Fruit fly (Drosophila melanogaster): ENCODE measurements around the gene CG4306.

CG4306 gene

DNA sequence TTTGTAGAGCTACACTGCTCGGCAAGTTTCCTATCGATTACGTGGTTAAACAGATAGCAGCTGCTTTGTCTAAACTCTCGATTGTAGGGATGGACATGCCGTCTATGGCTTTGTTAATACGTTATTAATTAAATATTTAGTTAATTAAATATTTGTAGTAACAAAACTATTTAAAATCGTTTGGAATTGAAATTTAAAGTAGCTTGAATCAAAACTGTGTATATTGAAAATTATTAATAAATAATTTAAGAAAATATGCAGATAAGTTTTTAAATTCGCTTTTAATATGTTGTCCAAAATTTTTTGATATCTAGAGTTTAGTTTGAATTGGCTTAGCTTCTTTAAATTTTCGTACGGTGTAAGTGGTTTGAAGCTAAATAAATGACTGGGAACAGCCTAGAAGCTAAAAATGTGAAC is 2.0 kb downstream of the CG4306 start, which contains the start of gene CG32196 (continued):
- TF ChIP-seq trem (tag; optimal IDR thresholded peaks at IDR 0.05) (peak; percentile 81), Atf6 (GFP tag; IDR thresholded peaks at IDR 0.05) (no peak; the same call in 1 of the 2 replicates), Dad (GFP tag; optimal IDR thresholded peaks at IDR 0.05) (no peak), ftz-f1 (GFP tag; optimal IDR thresholded peaks at IDR 0.05) (no peak), peb (GFP tag; IDR thresholded peaks at IDR 0.05) (peak; percentile 54; the same call in 1 of the 2 replicates), CG8089 (GFP tag; optimal IDR thresholded peaks at IDR 0.05) (no peak), caup (GFP tag; optimal IDR thresholded peaks at IDR 0.05; ENCODE audit: severe bottlenecking) (peak; percentile 76), CG2120 (GFP tag; optimal IDR thresholded peaks at IDR 0.05) (peak; percentile 74), Med (GFP tag) (no peak), CG3838 (GFP tag; optimal IDR thresholded peaks at IDR 0.05) (no peak), CG2199 (GFP tag; IDR thresholded peaks at IDR 0.05) (peak; percentile 83; the same call in 2 of the 3 replicates), Tbp (GFP tag; optimal IDR thresholded peaks at IDR 0.05) (no peak), pum (GFP tag; optimal IDR thresholded peaks at IDR 0.05) (peak; percentile 20), NfI (GFP tag; optimal IDR thresholded peaks at IDR 0.05) (peak; percentile 73), CG9876 (GFP tag; optimal IDR thresholded peaks at IDR 0.05) (no peak), CG10959 (GFP tag; IDR thresholded peaks at IDR 0.05) (no peak), danr (GFP tag; IDR thresholded peaks at IDR 0.05) (peak; percentile 46), Neu2 (GFP tag; optimal IDR thresholded peaks at IDR 0.05; ENCODE audit: borderline replicate concordance) (no peak), CG1603 (tag; optimal IDR thresholded peaks at IDR 0.05) (peak; percentile 41), CG10565 (GFP tag; optimal IDR thresholded peaks at IDR 0.05) (no peak), Hr39 (optimal IDR thresholded peaks at IDR 0.05) (no peak), btn (GFP tag; optimal IDR thresholded peaks at IDR 0.05) (no peak), Sry-β (GFP tag; optimal IDR thresholded peaks at IDR 0.05) (peak; percentile 35), cg (GFP tag; optimal IDR thresholded peaks at IDR 0.05) (no peak), ara (GFP tag; IDR thresholded peaks at IDR 0.05) (peak; percentile 68; the same call in 1 of the 2 replicates), CG7372 (GFP tag; IDR thresholded peaks at IDR 0.05) (peak; percentile 88), fd96Cb (tag; optimal IDR thresholded peaks at IDR 0.05) (peak; percentile 89), Gsc (GFP tag; IDR thresholded peaks at IDR 0.05) (no peak), CG3995 (GFP tag; optimal IDR thresholded peaks at IDR 0.05) (peak; percentile 1), CG18011 (GFP tag; optimal IDR thresholded peaks at IDR 0.05) (peak; percentile 68), Six4 (GFP tag; optimal IDR thresholded peaks at IDR 0.05) (peak; percentile 65), tup (GFP tag; optimal IDR thresholded peaks at IDR 0.05) (no peak), CG3726 (GFP tag; IDR thresholded peaks at IDR 0.05) (no peak), abd-A (tag; optimal IDR thresholded peaks at IDR 0.05) (no peak), YL-1 (GFP tag; optimal IDR thresholded peaks at IDR 0.05) (peak; percentile 64), Hmr (GFP tag; optimal IDR thresholded peaks at IDR 0.05) (peak; percentile 88), E2f1 (GFP tag; IDR thresholded peaks at IDR 0.05) (peak; percentile 85), gem (tag; optimal IDR thresholded peaks at IDR 0.05) (peak; percentile 97), pan (optimal IDR thresholded peaks at IDR 0.05) (no peak), pan (GFP tag; optimal IDR thresholded peaks at IDR 0.05 in 1 of 2, IDR thresholded peaks at IDR 0.05 in 1 of 2) (peak in 1 of 2 experiments; percentile 85), CG2678 (tag; optimal IDR thresholded peaks at IDR 0.05) (peak; percentile 93), pfk (GFP tag; optimal IDR thresholded peaks at IDR 0.05) (no peak), br (optimal IDR thresholded peaks at IDR 0.05) (no peak), zf30C (GFP tag; optimal IDR thresholded peaks at IDR 0.05) (peak; percentile 72), CkIIα-i1 (GFP tag; IDR thresholded peaks at IDR 0.05) (no peak), CG11085 (GFP tag; IDR thresholded peaks at IDR 0.05) (peak; percentile 89), CG5180 (GFP tag; optimal IDR thresholded peaks at IDR 0.05) (peak; percentile 64), cato (GFP tag; optimal IDR thresholded peaks at IDR 0.05; ENCODE audit: borderline replicate concordance) (peak; percentile 57), CG30403 (GFP tag; optimal IDR thresholded peaks at IDR 0.05) (peak; percentile 87), CG17328 (GFP tag; IDR thresholded peaks at IDR 0.05) (peak; percentile 81), dimm (GFP tag; IDR thresholded peaks at IDR 0.05) (0 out of 2 replicates have a peak, but pooled peaks have one; percentile 38), CG30431 (GFP tag; optimal IDR thresholded peaks at IDR 0.05) (no peak)
